Worm (Caenorhabditis elegans) whole organism, L4 larva: ENCODE data around the gene fbxa-38.

Source experiments
- R02D3.7 ChIP-seq: fragments of 150-350 bp; sonication (generic microtip); optimal IDR thresholded peaks from 3 replicates; lab custom pipeline; 2014; ENCODE audit warnings: missing biosample characterization, missing genetic modification characterization
- T20F7.1 ChIP-seq: fragments of 200-800 bp; sonication (Bioruptor generic); optimal IDR thresholded peaks from 2 replicates; lab custom pipeline; 2018; ENCODE audit warnings: mild to moderate bottlenecking, missing genetic modification characterization, missing compliant biosample characterization
- ZK546.5 ChIP-seq, 2 experiments: sonication (generic microtip); optimal IDR thresholded peaks; 2 replicates each; lab custom pipeline; 2017; ENCODE audit warnings: missing biosample characterization in 2 of 2, missing genetic modification characterization in 2 of 2
- attf-4 ChIP-seq: sonication (generic microtip); optimal IDR thresholded peaks from 3 replicates; lab custom pipeline; 2017; ENCODE audit warnings: missing biosample characterization, missing genetic modification characterization
- egl-27 ChIP-seq: sonication (generic microtip); optimal IDR thresholded peaks from 3 replicates; lab custom pipeline; 2017; ENCODE audit warnings: missing biosample characterization, missing genetic modification reagents, missing genetic modification characterization
- fkh-10 ChIP-seq: fragments of 150-350 bp; optimal IDR thresholded peaks from 2 replicates; lab custom pipeline; 2014; ENCODE audit warnings: missing biosample characterization, missing genetic modification reagents, missing genetic modification characterization
- fos-1 ChIP-seq: fragments of 150-350 bp; optimal IDR thresholded peaks from 2 replicates; lab custom pipeline; 2014; ENCODE audit warnings: missing biosample characterization, missing genetic modification characterization
- nhr-25 ChIP-seq: sonication (generic microtip); optimal IDR thresholded peaks from 2 replicates; lab custom pipeline; 2017; ENCODE audit warnings: missing genetic modification characterization, mild to moderate bottlenecking, missing compliant biosample characterization, antibody characterized with exemption, moderate library complexity, borderline replicate concordance; ENCODE audit not compliant: insufficient read depth
- nhr-77 ChIP-seq: fragments of 150-350 bp; optimal IDR thresholded peaks from 2 replicates; lab custom pipeline; 2014; ENCODE audit warnings: missing biosample characterization, missing genetic modification characterization
- skn-1 ChIP-seq: fragments of 150-350 bp; optimal IDR thresholded peaks from 2 replicates; lab custom pipeline; 2014; ENCODE audit warnings: missing biosample characterization, missing genetic modification characterization

DNA sequence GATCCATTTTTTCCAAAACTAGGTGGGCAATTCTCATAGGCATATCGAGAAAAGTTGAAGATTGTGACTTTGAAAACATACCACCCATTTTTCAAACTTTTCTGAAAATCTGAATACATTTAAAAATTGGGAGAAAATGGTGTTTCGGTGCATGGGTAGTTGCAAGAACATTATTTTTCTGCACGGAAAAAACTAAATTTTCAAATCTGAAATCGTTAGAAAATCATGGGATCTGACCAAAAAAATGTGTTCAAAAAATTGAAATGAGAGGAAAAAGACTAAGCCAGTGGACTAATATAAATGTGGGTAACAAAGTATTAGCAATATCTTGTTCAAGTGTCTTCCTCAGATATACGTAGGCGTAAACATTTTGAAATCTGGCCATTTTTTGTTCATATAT, 34.4 kb downstream of the fbxa-38 start, which contains the start of gene fbxa-43:
- TF ChIP-seq nhr-77 (tag; lab: Kevin White, UChicago) (no peak), egl-27 (tag; lab: Kevin White, UChicago) (no peak), R02D3.7 (tag; lab: Kevin White, UChicago) (no peak), fos-1 (tag; lab: Kevin White, UChicago) (no peak), T20F7.1 (GFP tag; lab: Kevin White, UChicago) (no peak), ZK546.5 (tag; optimal IDR thresholded peaks at IDR 0.05; lab: Kevin White, UChicago) (no peak), attf-4 (tag; lab: Kevin White, UChicago) (no peak), fkh-10 (GFP tag; lab: Kevin White, UChicago) (no peak), skn-1 (tag; lab: Kevin White, UChicago) (no peak), nhr-25 (tag; lab: Kevin White, UChicago) (no peak)
